Fruit fly (Drosophila melanogaster) ovary, adult (tissue): ENCODE measurements around the gene p24-1.

ENCODE experiments used
- CG17801 ChIP-seq: fragments of 200-800 bp; optimal IDR thresholded peaks from 2 replicates; lab custom pipeline; 2019; ENCODE audit warnings: missing biosample characterization, mild to moderate bottlenecking, missing genetic modification characterization, moderate library complexity; ENCODE audit not compliant: partially characterized antibody

p24-1 gene

dm6 chrX:11858439-11858813, 6.1 kb upstream of the p24-1 start:
- no peak for TF ChIP-seq CG17801

dm6 chrX:11857522-11858438, 5.5 kb upstream of the p24-1 start:
- TF ChIP-seq CG17801 = peak; percentile 93

dm6 chrX:11856867-11857266, 4.5 kb upstream of the p24-1 start:
- no peak for TF ChIP-seq CG17801

dm6 chrX:11855950-11856349, 3.6 kb upstream of the p24-1 start:
- no peak for TF ChIP-seq CG17801

- TF ChIP-seq CG17801 = peak; percentile 69
Observed at dm6 chrX:11854758-11855465, 2.6 kb upstream of the p24-1 start, which contains the start of the genes CG10347 and ATP7. Gene CG10347, minus strand, starts transcription at chrX:11854931. Gene ATP7, plus strand, starts transcription at chrX:11855022.

dm6 chrX:11849267-11849666, 3.1 kb downstream of the p24-1 start:
- no peak for TF ChIP-seq CG17801

dm6 chrX:11848507-11849264, 3.6 kb downstream of the p24-1 start:
- TF ChIP-seq CG17801 = no peak

- no peak for TF ChIP-seq CG17801
Observed at dm6 chrX:11846049-11846718, 6.1 kb downstream of the p24-1 start, which contains the start of gene CG15740. Gene CG15740, minus strand, starts transcription at chrX:11846099.

dm6 chrX:11841702-11842378, 10.5 kb downstream of the p24-1 start:
- TF ChIP-seq CG17801 = no peak

dm6 chrX:11839308-11839707, 13.0 kb downstream of the p24-1 start, which contains the start of gene Cyp28c1:
Gene Cyp28c1, plus strand, starts transcription at chrX:11839608.
- TF ChIP-seq CG17801 = no peak

dm6 chrX:11837926-11838325, 14.4 kb downstream of the p24-1 start, which contains the start of gene CG15741:
Gene CG15741, minus strand, starts transcription at chrX:11838026.
- TF ChIP-seq CG17801 = no peak

- TF ChIP-seq CG17801 = no peak
Observed at dm6 chrX:11828336-11829007, 23.9 kb downstream of the p24-1 start.

dm6 chrX:11823003-11823402, 29.3 kb downstream of the p24-1 start:
- TF ChIP-seq CG17801 = peak; percentile 83

- peak; percentile 31 for TF ChIP-seq CG17801
Observed at dm6 chrX:11821946-11822345, 30.4 kb downstream of the p24-1 start.
